Worm (Caenorhabditis elegans): ENCODE data around the gene fbxa-138.
"Not testable (repeated sequence)": the region's sequence is repeated elsewhere in the genome, so short reads cannot be mapped to it uniquely, and the experiment has no call there.

fbxa-138 gene

DNA sequence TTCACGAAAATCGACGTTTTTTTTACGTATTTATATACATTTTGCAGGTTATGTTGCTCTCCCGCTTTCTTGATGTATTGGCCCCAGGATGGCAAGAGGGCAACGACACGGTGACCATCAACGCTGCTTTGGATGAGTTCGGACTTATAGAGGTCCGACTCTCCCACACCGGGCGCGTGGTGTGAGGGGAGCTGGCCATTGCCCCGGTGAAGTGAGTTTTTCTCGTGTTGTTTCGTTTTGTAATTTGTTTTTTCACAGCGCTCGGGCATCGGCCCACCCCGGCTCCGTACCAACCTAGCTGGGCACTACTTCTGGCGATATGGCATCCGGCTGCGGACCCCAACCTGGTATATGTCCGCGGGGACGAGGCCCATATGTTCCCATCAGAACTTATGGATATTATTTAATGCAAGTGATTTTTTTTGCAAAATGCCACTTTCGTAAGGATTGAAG is 9.7 kb downstream of the fbxa-138 start, which contains the start of gene Y82E9BR.20:
Gene Y82E9BR.20, plus strand, starts transcription at position 51 of the 453 bp plus-strand sequence.
- no peak for TF ChIP-seq snpc-4 (tag; optimal IDR thresholded peaks at IDR 0.05)
- no peak for TF ChIP-seq lin-35 (GFP tag; optimal IDR thresholded peaks at IDR 0.05)
- TF ChIP-seq nhr-85 (tag) = no peak
- no peak for TF ChIP-seq F16B12.6 (tag; optimal IDR thresholded peaks at IDR 0.05)
- TF ChIP-seq efl-1 (optimal IDR thresholded peaks at IDR 0.05) = no peak
- peak in 1 of 2 experiments; percentile 13 for TF ChIP-seq efl-1 (GFP tag; optimal IDR thresholded peaks at IDR 0.05 in 1 of 2)

ce11 chrIII:1372563-1372962 is 11.5 kb downstream of the fbxa-138 start:
- TF ChIP-seq ztf-11 (tag; optimal IDR thresholded peaks at IDR 0.05) (no peak), nhr-20 (tag; optimal IDR thresholded peaks at IDR 0.05) (no peak), C04F5.9 (tag; optimal IDR thresholded peaks at IDR 0.05) (no peak)

ce11 chrIII:1359669-1360068 is 24.4 kb downstream of the fbxa-138 start, which contains the start of gene Y82E9BR.9:
TSS of gene Y82E9BR.9 (minus strand) at chrIII:1359769.
- TF ChIP-seq rnt-1 (tag; optimal IDR thresholded peaks at IDR 0.05) (no peak), nhr-11 (tag; optimal IDR thresholded peaks at IDR 0.05) (no peak), unc-30 (tag; optimal IDR thresholded peaks at IDR 0.05) (no peak), pqm-1 (tag; optimal IDR thresholded peaks at IDR 0.05) (no peak)

DNA sequence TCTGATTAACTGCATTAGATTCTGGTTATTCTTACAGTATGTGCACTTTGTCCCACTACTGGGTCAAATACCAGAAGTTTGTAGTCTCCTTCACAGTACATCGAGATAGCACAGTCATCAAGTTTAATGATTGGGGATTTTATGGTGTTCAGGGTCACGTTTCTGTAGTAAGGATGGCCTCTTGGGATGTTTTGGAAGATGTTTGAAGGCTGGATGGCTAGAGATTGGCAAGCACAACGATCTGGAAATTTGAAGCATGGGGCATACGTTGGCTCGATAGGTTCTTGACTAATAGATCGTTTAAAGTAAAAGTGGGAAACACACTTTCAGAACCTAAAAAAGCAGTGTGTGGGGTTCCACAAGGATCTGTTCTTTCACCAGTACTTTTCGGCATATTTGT is 26.1 kb downstream of the fbxa-138 start, which contains the start of gene Y82E9BR.8:
Gene Y82E9BR.8, minus strand, starts transcription at position 101 of the 400 bp plus-strand sequence.
- TF ChIP-seq lsy-2, mdl-1, F16B12.6 (tag; optimal IDR thresholded peaks at IDR 0.05): not testable (repeated sequence)

ce11 chrIII:1355320-1355719 is 28.7 kb downstream of the fbxa-138 start, which contains the start of gene Y82E9BL.1:
TSS of gene Y82E9BL.1 (minus strand) at chrIII:1355420.
- TF ChIP-seq ztf-4 (tag; optimal IDR thresholded peaks at IDR 0.05) (no peak), Y116A8C.19 (tag; optimal IDR thresholded peaks at IDR 0.05; ENCODE audit: borderline replicate concordance) (no peak), nhr-90 (tag; optimal IDR thresholded peaks at IDR 0.05; ENCODE audit: poor library complexity) (no peak), snpc-4 (tag; optimal IDR thresholded peaks at IDR 0.05) (no peak), hlh-17 (GFP tag; optimal IDR thresholded peaks at IDR 0.05; ENCODE audit: borderline replicate concordance) (no peak), pqm-1 (tag; optimal IDR thresholded peaks at IDR 0.05) (no peak), irx-1 (tag; optimal IDR thresholded peaks at IDR 0.05) (no peak), nhr-11 (tag; optimal IDR thresholded peaks at IDR 0.05) (no peak), xbp-1 (tag; optimal IDR thresholded peaks at IDR 0.05) (no peak), unc-98 (GFP tag; IDR thresholded peaks at IDR 0.05) (no peak)

DNA sequence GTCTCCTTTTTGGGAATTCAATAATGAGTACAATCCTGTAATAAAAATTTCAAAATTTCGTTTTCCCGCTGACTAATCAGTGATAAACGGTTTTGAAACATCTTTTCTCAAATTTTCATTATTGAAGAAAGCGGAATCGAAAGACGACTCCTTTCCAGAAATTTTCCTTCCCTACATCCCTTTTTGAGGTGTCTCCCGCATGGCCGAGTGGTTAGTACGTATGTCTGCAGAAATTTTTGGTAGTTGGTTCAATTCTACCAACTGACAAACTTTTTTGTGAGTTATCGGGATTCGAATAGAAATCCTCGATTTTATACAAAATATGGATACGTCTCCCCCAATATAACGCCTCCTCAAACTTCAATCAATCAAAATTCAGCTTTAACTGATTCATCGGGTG is 29.5 kb downstream of the fbxa-138 start:
- TF ChIP-seq skn-1 (tag; optimal IDR thresholded peaks at IDR 0.05) (no peak), unc-62 (GFP tag; optimal IDR thresholded peaks at IDR 0.05) (no peak), elt-3 (tag; optimal IDR thresholded peaks at IDR 0.05) (no peak), fkh-10 (GFP tag; optimal IDR thresholded peaks at IDR 0.05) (no peak), ztf-11 (tag; optimal IDR thresholded peaks at IDR 0.05) (no peak), pag-3 (tag; optimal IDR thresholded peaks at IDR 0.05; ENCODE audit: borderline replicate concordance, insufficient read depth) (no peak), dsc-1 (tag; optimal IDR thresholded peaks at IDR 0.05) (no peak), fkh-8 (tag; optimal IDR thresholded peaks at IDR 0.05) (no peak), jun-1 (tag; optimal IDR thresholded peaks at IDR 0.05) (no peak), nhr-76 (tag; optimal IDR thresholded peaks at IDR 0.05) (no peak), nhr-12 (tag; optimal IDR thresholded peaks at IDR 0.05) (no peak), F16B12.6 (tag; optimal IDR thresholded peaks at IDR 0.05) (no peak), hlh-4 (tag; optimal IDR thresholded peaks at IDR 0.05) (no peak), sup-37 (GFP tag; optimal IDR thresholded peaks at IDR 0.05) (no peak), snu-23 (GFP tag; optimal IDR thresholded peaks at IDR 0.05) (no peak), hlh-17 (GFP tag; optimal IDR thresholded peaks at IDR 0.05; ENCODE audit: borderline replicate concordance) (no peak)
